Fruit fly (Drosophila melanogaster): ENCODE results near the gene SmB.

The SmB gene

dm6 chr2L:10422643-10423606, 3.5 kb downstream of the SmB start, which contains the start of the genes pie and Wdfy2 (continued):
- TF ChIP-seq YL-1 (GFP tag; optimal IDR thresholded peaks at IDR 0.05) = peak; percentile 19

DNA sequence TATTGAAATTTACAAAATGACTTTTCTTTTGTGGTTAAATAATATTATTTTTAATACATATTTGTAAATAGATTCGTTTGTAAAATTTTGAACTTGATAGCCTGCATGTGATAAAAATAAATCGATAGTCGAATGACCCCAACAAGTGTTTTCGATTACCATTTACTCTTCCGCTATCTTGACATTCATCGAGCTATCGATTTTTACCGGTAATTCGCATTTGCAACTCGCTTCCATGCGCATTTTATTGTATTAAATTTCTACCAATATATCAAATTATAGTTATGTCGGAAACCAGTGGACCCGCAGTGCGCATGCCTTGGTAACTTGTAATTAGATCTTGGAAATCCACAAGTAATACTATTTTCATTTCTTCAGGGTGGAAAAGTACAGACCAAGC, 7.4 kb downstream of the SmB start, which contains the start of gene RfC3:
TSS of gene RfC3 (plus strand) at position 210 of the 400 bp plus-strand sequence.
- no peak for TF ChIP-seq dpn (GFP tag; optimal IDR thresholded peaks at IDR 0.05)
- TF ChIP-seq al (GFP tag; IDR thresholded peaks at IDR 0.05) = no peak
- TF ChIP-seq CG18476 (GFP tag; optimal IDR thresholded peaks at IDR 0.05) = no peak
- TF ChIP-seq slou (GFP tag; optimal IDR thresholded peaks at IDR 0.05) = no peak
- no peak for TF ChIP-seq Fer3 (tag; optimal IDR thresholded peaks at IDR 0.05)
- peak; percentile 7 for TF ChIP-seq CG12659 (GFP tag; optimal IDR thresholded peaks at IDR 0.05)
- no peak for TF ChIP-seq Aef1 (GFP tag; IDR thresholded peaks at IDR 0.05)
- no peak for TF ChIP-seq Lpt (GFP tag; optimal IDR thresholded peaks at IDR 0.05)
- no peak for TF ChIP-seq ham (GFP tag; IDR thresholded peaks at IDR 0.05)
- TF ChIP-seq wor (GFP tag; IDR thresholded peaks at IDR 0.05) = no peak
- no peak for TF ChIP-seq h (optimal IDR thresholded peaks at IDR 0.05)
- no peak for TF ChIP-seq CG10431 (GFP tag; optimal IDR thresholded peaks at IDR 0.05)
- TF ChIP-seq lmd (GFP tag; IDR thresholded peaks at IDR 0.05) = no peak
- TF ChIP-seq Optix (GFP tag; IDR thresholded peaks at IDR 0.05) = no peak
- no peak for TF ChIP-seq Dfd (GFP tag; optimal IDR thresholded peaks at IDR 0.05)
- no peak for TF ChIP-seq CG3847 (GFP tag; IDR thresholded peaks at IDR 0.05)
- no peak for TF ChIP-seq Ada2b (GFP tag; IDR thresholded peaks at IDR 0.05)
- no peak for TF ChIP-seq Dip3 (GFP tag; optimal IDR thresholded peaks at IDR 0.05)
- TF ChIP-seq pnt (GFP tag; optimal IDR thresholded peaks at IDR 0.05) = no peak
- TF ChIP-seq fd64A (GFP tag; optimal IDR thresholded peaks at IDR 0.05) = no peak
- no peak for TF ChIP-seq CG4854 (GFP tag; optimal IDR thresholded peaks at IDR 0.05)
- no peak for TF ChIP-seq ash1 (GFP tag; optimal IDR thresholded peaks at IDR 0.05)
- TF ChIP-seq CG34224 (GFP tag; IDR thresholded peaks at IDR 0.05; ENCODE audit: partially characterized antibody) = peak; percentile 98
- TF ChIP-seq Stat92E (GFP tag; optimal IDR thresholded peaks at IDR 0.05) = no peak
- peak; percentile 54; the same call in 1 of the 2 replicates for TF ChIP-seq onecut (GFP tag; IDR thresholded peaks at IDR 0.05)
- TF ChIP-seq dysf (GFP tag; IDR thresholded peaks at IDR 0.05) = no peak
- TF ChIP-seq CG7745 (tag; optimal IDR thresholded peaks at IDR 0.05) = no peak
- no peak for TF ChIP-seq E2f1 (GFP tag; IDR thresholded peaks at IDR 0.05)
- TF ChIP-seq CG18619 (GFP tag; optimal IDR thresholded peaks at IDR 0.05) = no peak
- no peak for TF ChIP-seq NfI (GFP tag; optimal IDR thresholded peaks at IDR 0.05)
- TF ChIP-seq ci (GFP tag; IDR thresholded peaks at IDR 0.05) = no peak
- TF ChIP-seq esg (GFP tag; conservative IDR thresholded peaks at IDR 0.05) = no peak
- TF ChIP-seq Nf-YC (tag; optimal IDR thresholded peaks at IDR 0.05) = no peak
- TF ChIP-seq Dek (tag; optimal IDR thresholded peaks at IDR 0.05) = no peak
- no peak for TF ChIP-seq D (optimal IDR thresholded peaks at IDR 0.05)
- TF ChIP-seq D (GFP tag; optimal IDR thresholded peaks at IDR 0.05) = no peak
- TF ChIP-seq gt (GFP tag; IDR thresholded peaks at IDR 0.05) = no peak
- peak; percentile 20 for TF ChIP-seq sug (tag; optimal IDR thresholded peaks at IDR 0.05)
- TF ChIP-seq CG8089 (GFP tag; optimal IDR thresholded peaks at IDR 0.05) = no peak
- no peak for TF ChIP-seq CG8359 (GFP tag; optimal IDR thresholded peaks at IDR 0.05; ENCODE audit: borderline replicate concordance)
- TF ChIP-seq bsh (GFP tag; optimal IDR thresholded peaks at IDR 0.05) = no peak
- no peak for TF ChIP-seq Blimp-1 (GFP tag; optimal IDR thresholded peaks at IDR 0.05)
- no peak for TF ChIP-seq fd96Cb (tag; optimal IDR thresholded peaks at IDR 0.05)
- TF ChIP-seq Oli (tag; optimal IDR thresholded peaks at IDR 0.05) = no peak
- TF ChIP-seq Hand (GFP tag; optimal IDR thresholded peaks at IDR 0.05) = no peak
- no peak for TF ChIP-seq CG32767 (GFP tag; IDR thresholded peaks at IDR 0.05)
- TF ChIP-seq tup (GFP tag; optimal IDR thresholded peaks at IDR 0.05) = no peak
